Fruit fly (Drosophila melanogaster): Measurements from ENCODE around the gene tim.
A peak's percentile ranks its signal among the peaks of the same experiment; 100 is the strongest.

tim gene

DNA sequence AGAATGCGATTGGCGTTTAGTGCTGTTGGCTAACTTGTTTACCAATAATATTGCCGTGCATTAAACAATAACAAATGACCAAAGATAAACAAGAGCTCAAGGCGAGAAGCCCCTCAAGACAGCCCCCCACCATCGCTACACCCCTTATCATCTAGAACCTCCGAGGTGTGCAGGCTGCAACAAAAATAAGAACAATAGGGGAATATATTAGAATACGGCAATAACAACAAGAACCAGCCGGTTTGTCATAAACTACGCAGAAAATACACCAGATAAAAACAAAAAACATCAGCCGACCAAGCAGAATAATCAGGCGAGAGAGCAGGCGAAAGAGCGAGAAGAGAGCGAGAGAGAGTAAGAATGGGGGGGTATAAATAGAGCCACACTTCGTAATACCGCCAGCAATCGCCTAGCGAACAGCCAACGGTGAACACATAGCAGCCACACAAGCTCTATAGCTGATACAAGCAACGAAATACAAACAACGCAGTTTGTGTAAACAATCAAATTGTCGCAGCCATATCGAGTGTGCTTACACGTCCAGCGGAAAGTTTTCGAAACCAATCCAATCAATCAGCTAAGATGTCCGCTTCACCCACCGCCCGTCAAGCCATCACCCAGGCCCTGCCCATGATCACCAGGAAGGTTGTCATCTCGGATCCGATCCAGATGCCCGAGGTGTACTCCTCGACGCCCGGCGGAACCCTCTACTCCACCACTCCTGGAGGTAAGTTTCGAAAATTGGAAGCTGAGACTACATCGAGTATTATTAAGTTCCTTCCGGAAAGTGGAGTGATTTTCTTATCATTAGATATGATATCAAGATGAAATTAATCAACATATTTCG, 29.7 kb downstream of the tim start, which contains the start of gene Thor (continued):
- TF ChIP-seq Hand (GFP tag; optimal IDR thresholded peaks at IDR 0.05) (peak; percentile 71), vvl (GFP tag; IDR thresholded peaks at IDR 0.05) (peak; percentile 87), br (optimal IDR thresholded peaks at IDR 0.05) (no peak), CG15601 (tag; optimal IDR thresholded peaks at IDR 0.05) (peak; percentile 36), exex (tag; optimal IDR thresholded peaks at IDR 0.05) (peak; percentile 59), chinmo (GFP tag; IDR thresholded peaks at IDR 0.05; ENCODE audit: partially characterized antibody) (peak; percentile 98; the same call in 3 of the 4 replicates), B-H2 (GFP tag; optimal IDR thresholded peaks at IDR 0.05) (peak; percentile 82), rib (GFP tag; IDR thresholded peaks at IDR 0.05) (peak; percentile 88), CG5180 (GFP tag; optimal IDR thresholded peaks at IDR 0.05) (peak; percentile 74), pzg (GFP tag; optimal IDR thresholded peaks at IDR 0.05) (peak; percentile 12), CG4282 (GFP tag; optimal IDR thresholded peaks at IDR 0.05) (peak; percentile 54), stc (GFP tag; IDR thresholded peaks at IDR 0.05) (peak; percentile 73), CG3281 (GFP tag; optimal IDR thresholded peaks at IDR 0.05) (peak; percentile 67), D19B (GFP tag; optimal IDR thresholded peaks at IDR 0.05) (no peak), hbn (GFP tag; IDR thresholded peaks at IDR 0.05; ENCODE audit: partially characterized antibody) (peak; percentile 47; the same call in 1 of the 2 replicates), CG10321 (GFP tag; IDR thresholded peaks at IDR 0.05) (peak; percentile 58), kah (GFP tag; optimal IDR thresholded peaks at IDR 0.05) (peak; percentile 26), CG10959 (GFP tag; IDR thresholded peaks at IDR 0.05) (peak; percentile 14; the same call in 1 of the 2 replicates), lola (GFP tag; optimal IDR thresholded peaks at IDR 0.05) (no peak), CG14860 (GFP tag; IDR thresholded peaks at IDR 0.05; ENCODE audit: partially characterized antibody) (no peak), kni (GFP tag; optimal IDR thresholded peaks at IDR 0.05) (peak; percentile 81), CG32532 (GFP tag; IDR thresholded peaks at IDR 0.05) (peak; percentile 84), CG1647 (GFP tag; optimal IDR thresholded peaks at IDR 0.05) (peak; percentile 69), CG8478 (optimal IDR thresholded peaks at IDR 0.05) (no peak), sim (GFP tag; IDR thresholded peaks at IDR 0.05) (peak; percentile 69; the same call in 1 of the 2 replicates), CG9797 (GFP tag; optimal IDR thresholded peaks at IDR 0.05) (no peak), CG4617 (GFP tag; optimal IDR thresholded peaks at IDR 0.05; ENCODE audit: borderline replicate concordance) (peak; percentile 37), gt (GFP tag; IDR thresholded peaks at IDR 0.05) (no peak; the same call in 1 of the 2 replicates), CG2712 (tag; optimal IDR thresholded peaks at IDR 0.05) (peak; percentile 56), BtbVII (GFP tag; optimal IDR thresholded peaks at IDR 0.05) (peak; percentile 81), fd64A (GFP tag; optimal IDR thresholded peaks at IDR 0.05) (peak; percentile 64), CG11093 (GFP tag; IDR thresholded peaks at IDR 0.05) (no peak; the same call in 2 of the 3 replicates), Tbp (GFP tag; optimal IDR thresholded peaks at IDR 0.05) (no peak), CG12071 (GFP tag; optimal IDR thresholded peaks at IDR 0.05) (peak; percentile 73), Ets97D (GFP tag; optimal IDR thresholded peaks at IDR 0.05) (no peak), CG8359 (GFP tag; optimal IDR thresholded peaks at IDR 0.05; ENCODE audit: borderline replicate concordance) (peak; percentile 19), wek (GFP tag; optimal IDR thresholded peaks at IDR 0.05) (peak; percentile 82), gsb-n (tag; optimal IDR thresholded peaks at IDR 0.05) (peak; percentile 31), gsb (GFP tag; IDR thresholded peaks at IDR 0.05) (peak; percentile 68), pho (GFP tag; optimal IDR thresholded peaks at IDR 0.05) (peak; percentile 80), CG8290 (GFP tag; optimal IDR thresholded peaks at IDR 0.05) (no peak), CG8290 (tag; optimal IDR thresholded peaks at IDR 0.05) (peak; percentile 65 to 94), CG6813 (GFP tag; optimal IDR thresholded peaks at IDR 0.05) (peak; percentile 76), CG4328 (GFP tag; optimal IDR thresholded peaks at IDR 0.05) (peak; percentile 72), CG4404 (GFP tag; IDR thresholded peaks at IDR 0.05) (no peak), chif (GFP tag; optimal IDR thresholded peaks at IDR 0.05) (peak; percentile 36 to 45), CG16779 (GFP tag; IDR thresholded peaks at IDR 0.05) (peak; percentile 82), Antp (GFP tag; optimal IDR thresholded peaks at IDR 0.05) (peak; percentile 78), Fer2 (tag; optimal IDR thresholded peaks at IDR 0.05) (no peak)
